Fruit fly (Drosophila melanogaster) whole organism, embryonic: Measurements from ENCODE around the gene CG17329.

Source experiments
- Antp ChIP-seq: fragments of 200-800 bp; sonication (Bioruptor generic); optimal IDR thresholded peaks from 3 replicates; lab custom pipeline; 2016; ENCODE audit warnings: missing biosample characterization, missing genetic modification characterization
- Asciz ChIP-seq: fragments of 200-800 bp; sonication (Bioruptor generic); optimal IDR thresholded peaks from 2 replicates; lab custom pipeline; 2017; ENCODE audit warnings: missing biosample characterization, mild to moderate bottlenecking, missing genetic modification characterization, missing genetic modification reagents
- Bdp1 ChIP-seq: fragments of 200-800 bp; sonication (Bioruptor generic); optimal IDR thresholded peaks from 3 replicates; lab custom pipeline; 2016; ENCODE audit warnings: missing biosample characterization, missing genetic modification characterization
- CG10147 ChIP-seq: fragments of 200-800 bp; sonication (Bioruptor generic); optimal IDR thresholded peaks from 2 replicates; lab custom pipeline; 2019; ENCODE audit warnings: missing biosample characterization, mild to moderate bottlenecking, missing genetic modification characterization, moderate library complexity
- CG12391 ChIP-seq: fragments of 200-800 bp; sonication (Bioruptor generic); optimal IDR thresholded peaks from 3 replicates; lab custom pipeline; 2018; ENCODE audit warnings: missing biosample characterization, mild to moderate bottlenecking, missing genetic modification characterization, moderate library complexity
- CG14860 ChIP-seq: fragments of 200-800 bp; sonication (Bioruptor generic); IDR thresholded peaks from 3 replicates; pipeline ENCODE4 v1.3.6; 2022; ENCODE audit warnings: missing biosample characterization, missing genetic modification characterization; ENCODE audit not compliant: partially characterized antibody
- CG15514 ChIP-seq: fragments of 200-800 bp; sonication (Bioruptor generic); optimal IDR thresholded peaks from 3 replicates; lab custom pipeline; 2017; ENCODE audit warnings: missing biosample characterization, missing genetic modification characterization, mild to moderate bottlenecking, moderate library complexity, missing genetic modification reagents
- CG1602 ChIP-seq: fragments of 200-800 bp; sonication (Bioruptor generic); optimal IDR thresholded peaks from 3 replicates; lab custom pipeline; 2016; ENCODE audit warnings: missing biosample characterization, missing genetic modification characterization
- CG2199 ChIP-seq: fragments of 200-800 bp; sonication (Bioruptor generic); IDR thresholded peaks from 3 replicates; pipeline ENCODE4 v1.3.6; 2022; ENCODE audit warnings: missing biosample characterization, missing genetic modification characterization
- CG2678 ChIP-seq: fragments of 200-800 bp; sonication (Bioruptor generic); optimal IDR thresholded peaks from 3 replicates; lab custom pipeline; 2019; ENCODE audit warnings: missing biosample characterization, mild to moderate bottlenecking, missing genetic modification characterization, moderate library complexity
- CG34376 ChIP-seq: fragments of 200-800 bp; sonication (Bioruptor generic); optimal IDR thresholded peaks from 2 replicates; lab custom pipeline; 2018; ENCODE audit warnings: missing biosample characterization, mild to moderate bottlenecking, missing genetic modification characterization
- CG4707 ChIP-seq: fragments of 200-800 bp; sonication (Bioruptor generic); optimal IDR thresholded peaks from 2 replicates; lab custom pipeline; 2018; ENCODE audit warnings: missing biosample characterization, mild to moderate bottlenecking, missing genetic modification characterization, moderate library complexity
- CG4820 ChIP-seq: fragments of 200-800 bp; sonication (Bioruptor generic); optimal IDR thresholded peaks from 3 replicates; lab custom pipeline; 2016; ENCODE audit warnings: missing biosample characterization, missing genetic modification characterization
- CG4854 ChIP-seq: fragments of 200-800 bp; sonication (Bioruptor generic); optimal IDR thresholded peaks from 2 replicates; lab custom pipeline; 2016; ENCODE audit warnings: missing biosample characterization, missing genetic modification characterization, inconsistent platforms
- CG6272 ChIP-seq: fragments of 200-800 bp; sonication (Bioruptor generic); IDR thresholded peaks from 2 replicates; pipeline ENCODE4 v1.3.6; 2022; ENCODE audit warnings: missing biosample characterization, missing genetic modification characterization
- CG6791 ChIP-seq: fragments of 200-800 bp; sonication (Bioruptor generic); IDR thresholded peaks from 3 replicates; pipeline ENCODE4 v1.3.6; 2022; ENCODE audit warnings: missing biosample characterization, missing genetic modification characterization; ENCODE audit not compliant: partially characterized antibody
- CG8359 ChIP-seq: fragments of 200-800 bp; sonication (Bioruptor generic); optimal IDR thresholded peaks from 2 replicates; lab custom pipeline; 2017; ENCODE audit warnings: missing biosample characterization, mild to moderate bottlenecking, missing genetic modification characterization, borderline replicate concordance
- CHES-1-like ChIP-seq: fragments of 200-800 bp; sonication (Bioruptor generic); optimal IDR thresholded peaks from 2 replicates; lab custom pipeline; 2016; ENCODE audit warnings: missing biosample characterization, missing genetic modification characterization
- Dek ChIP-seq: fragments of 200-800 bp; sonication (Bioruptor generic); optimal IDR thresholded peaks from 3 replicates; lab custom pipeline; 2019; ENCODE audit warnings: missing biosample characterization, mild to moderate bottlenecking, missing genetic modification characterization, moderate library complexity
- Dip3 ChIP-seq: fragments of 200-800 bp; sonication (Bioruptor generic); optimal IDR thresholded peaks from 3 replicates; lab custom pipeline; 2016; ENCODE audit warnings: missing biosample characterization, missing genetic modification characterization
- GATAe ChIP-seq: fragments of 200-800 bp; sonication (Bioruptor generic); conservative IDR thresholded peaks from 2 replicates; pipeline ENCODE4 v1.3.6; 2022; ENCODE audit warnings: missing biosample characterization, missing genetic modification characterization
- HLH54F ChIP-seq: fragments of 200-800 bp; sonication (Bioruptor generic); optimal IDR thresholded peaks from 3 replicates; lab custom pipeline; 2016; ENCODE audit warnings: missing biosample characterization, missing genetic modification characterization
- Hmr ChIP-seq: fragments of 200-800 bp; sonication (Bioruptor generic); optimal IDR thresholded peaks from 3 replicates; lab custom pipeline; 2017; ENCODE audit warnings: mild to moderate bottlenecking, missing biosample characterization, missing genetic modification reagents, missing genetic modification characterization
- MTF-1 ChIP-seq: fragments of 200-800 bp; sonication (Bioruptor generic); optimal IDR thresholded peaks from 2 replicates; lab custom pipeline; 2018; ENCODE audit warnings: missing biosample characterization, mild to moderate bottlenecking, missing genetic modification characterization, borderline replicate concordance
- Max ChIP-seq: fragments of 200-800 bp; sonication (Bioruptor generic); optimal IDR thresholded peaks from 2 replicates; lab custom pipeline; 2016; ENCODE audit warnings: missing biosample characterization, mild to moderate bottlenecking, missing genetic modification characterization
- Rx ChIP-seq: fragments of 200-800 bp; sonication (Bioruptor generic); IDR thresholded peaks from 2 replicates; pipeline ENCODE4 v1.3.6; 2022; ENCODE audit warnings: missing biosample characterization, missing genetic modification characterization
- Side ChIP-seq: fragments of 200-800 bp; sonication (Bioruptor generic); optimal IDR thresholded peaks from 2 replicates; lab custom pipeline; 2016; ENCODE audit warnings: missing biosample characterization, missing genetic modification characterization
- Sin3A ChIP-seq: fragments of >200 bp; optimal IDR thresholded peaks from 2 replicates; lab custom pipeline; 2018
- btn ChIP-seq: fragments of 200-800 bp; sonication (Bioruptor generic); optimal IDR thresholded peaks from 2 replicates; lab custom pipeline; 2016; ENCODE audit warnings: missing biosample characterization, missing genetic modification characterization
- corto ChIP-seq: fragments of 200-800 bp; sonication (Bioruptor generic); optimal IDR thresholded peaks from 2 replicates; lab custom pipeline; 2016; ENCODE audit warnings: missing biosample characterization, mild to moderate bottlenecking, missing genetic modification characterization, moderate library complexity
- croc ChIP-seq: fragments of 200-800 bp; sonication (Bioruptor generic); conservative IDR thresholded peaks from 3 replicates; pipeline ENCODE4 v1.3.6; 2022; ENCODE audit warnings: missing biosample characterization, missing genetic modification characterization
- crp ChIP-seq, 2 experiments: fragments of 200-800 bp; sonication (Bioruptor generic); optimal IDR thresholded peaks; 2 replicates in 1 of 2; 3 replicates in 1 of 2; lab custom pipeline; 2017; ENCODE audit warnings: missing biosample characterization in 2 of 2, missing genetic modification characterization in 2 of 2, mild to moderate bottlenecking in 1 of 2, moderate library complexity in 1 of 2
- da ChIP-seq: fragments of 200-800 bp; sonication (Bioruptor generic); optimal IDR thresholded peaks from 2 replicates; lab custom pipeline; 2016; ENCODE audit warnings: missing biosample characterization, missing genetic modification characterization
- dpn ChIP-seq, 2 experiments: fragments of 200-800 bp; sonication (Bioruptor generic); optimal IDR thresholded peaks; 3 replicates each; lab custom pipeline; 2016; ENCODE audit warnings: missing biosample characterization in 2 of 2, missing genetic modification characterization in 2 of 2
- emc ChIP-seq: fragments of 200-800 bp; sonication (Bioruptor generic); optimal IDR thresholded peaks from 2 replicates; lab custom pipeline; 2016; ENCODE audit warnings: missing biosample characterization, missing genetic modification characterization
- gsb-n ChIP-seq: fragments of 200-800 bp; sonication (Bioruptor generic); optimal IDR thresholded peaks from 3 replicates; lab custom pipeline; 2018; ENCODE audit warnings: missing biosample characterization, mild to moderate bottlenecking, missing genetic modification characterization
- ken ChIP-seq: fragments of 200-800 bp; sonication (Bioruptor generic); IDR thresholded peaks from 3 replicates; pipeline ENCODE4 v1.3.6; 2022; ENCODE audit warnings: missing biosample characterization, missing genetic modification characterization
- lov ChIP-seq, 2 experiments: fragments of 200-800 bp in 1 of 2; fragments of >200 bp in 1 of 2; sonication (Bioruptor generic) in 1 of 2; IDR thresholded peaks in 1 of 2; optimal IDR thresholded peaks in 1 of 2; 2 replicates in 1 of 2; 3 replicates in 1 of 2; pipeline versions ENCODE4 v1.3.6 to Lab custom; 2017 to 2022; ENCODE audit warnings: missing biosample characterization in 1 of 2, missing genetic modification characterization in 1 of 2
- luna ChIP-seq: fragments of 200-800 bp; sonication (Bioruptor generic); optimal IDR thresholded peaks from 2 replicates; lab custom pipeline; 2016; ENCODE audit warnings: missing biosample characterization, missing genetic modification characterization
- nau ChIP-seq: fragments of 200-800 bp; sonication (Bioruptor generic); optimal IDR thresholded peaks from 3 replicates; lab custom pipeline; 2017; ENCODE audit warnings: missing biosample characterization, mild to moderate bottlenecking, missing genetic modification characterization, missing genetic modification reagents
- odd ChIP-seq: fragments of 200-800 bp; sonication (Bioruptor generic); optimal IDR thresholded peaks from 2 replicates; lab custom pipeline; 2017; ENCODE audit warnings: missing biosample characterization, mild to moderate bottlenecking, missing genetic modification characterization
- org-1 ChIP-seq: fragments of 200-800 bp; sonication (Bioruptor generic); optimal IDR thresholded peaks from 2 replicates; lab custom pipeline; 2017; ENCODE audit warnings: missing biosample characterization, missing genetic modification characterization
- pita ChIP-seq: fragments of 200-800 bp; sonication (Bioruptor generic); optimal IDR thresholded peaks from 2 replicates; lab custom pipeline; 2017; ENCODE audit warnings: missing biosample characterization, mild to moderate bottlenecking, missing genetic modification characterization
- sd ChIP-seq: fragments of 200-800 bp; sonication (Bioruptor generic); optimal IDR thresholded peaks from 3 replicates; lab custom pipeline; 2018; ENCODE audit warnings: missing biosample characterization, mild to moderate bottlenecking, missing genetic modification characterization, moderate library complexity
- unc-4 ChIP-seq: fragments of 200-800 bp; sonication (Bioruptor generic); IDR thresholded peaks from 2 replicates; pipeline ENCODE4 v1.3.6; 2022; ENCODE audit warnings: missing biosample characterization, missing genetic modification characterization; ENCODE audit not compliant: partially characterized antibody
- wek ChIP-seq: fragments of 200-800 bp; sonication (Bioruptor generic); optimal IDR thresholded peaks from 3 replicates; lab custom pipeline; 2018; ENCODE audit warnings: missing biosample characterization, mild to moderate bottlenecking, missing genetic modification characterization, moderate library complexity
- zen2 ChIP-seq: fragments of 200-800 bp; sonication (Bioruptor generic); IDR thresholded peaks from 3 replicates; pipeline ENCODE4 v1.3.6; 2022; ENCODE audit warnings: missing biosample characterization, missing genetic modification characterization; ENCODE audit not compliant: partially characterized antibody

Gene CG17329

DNA sequence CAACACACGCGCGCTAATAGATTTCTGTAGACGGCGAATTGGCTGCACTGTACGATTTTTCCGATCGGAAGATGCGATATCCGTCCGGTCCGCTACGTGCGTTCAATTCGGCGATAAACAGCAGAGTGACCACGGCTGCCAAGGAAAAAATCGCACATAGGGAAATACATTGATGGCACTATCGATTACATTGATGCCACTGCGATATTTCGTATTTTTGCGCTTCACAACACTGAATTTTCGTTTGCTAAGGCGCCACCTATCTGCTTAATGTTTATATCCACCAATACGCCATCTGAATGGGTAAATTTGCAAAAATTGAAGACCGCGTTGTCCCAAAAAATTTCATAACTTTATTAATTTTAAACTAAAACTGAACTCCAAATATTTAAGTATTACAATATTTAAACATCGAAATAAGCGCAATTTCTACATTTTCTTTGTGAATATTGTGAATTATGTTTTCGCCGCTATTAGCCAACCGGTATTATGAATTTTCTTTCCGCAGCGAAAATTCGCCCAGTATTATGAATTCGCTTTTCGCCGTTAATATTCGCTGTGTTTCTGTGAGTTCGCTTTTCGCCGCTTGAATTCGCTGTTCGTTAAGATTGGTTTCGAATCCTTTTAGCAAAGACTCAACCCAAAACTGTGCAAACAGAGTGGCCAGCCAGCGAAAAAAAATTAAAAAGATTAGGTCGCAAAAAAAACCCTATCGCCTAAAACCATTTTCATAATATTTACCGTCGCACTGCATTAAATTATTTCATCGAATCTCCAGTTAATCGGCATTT is 3.3 kb upstream of the CG17329 start, which contains the start of the genes crp and pkaap (continued):
- TF ChIP-seq CG4707 (GFP tag; lab: Kevin White, UChicago) (peak; percentile 23), Rx (no peak), CG10147 (GFP tag; lab: Kevin White, UChicago) (peak; percentile 42), nau (GFP tag; lab: Kevin White, UChicago) (no peak), Bdp1 (GFP tag; lab: Kevin White, UChicago) (peak; percentile 82), org-1 (GFP tag; lab: Kevin White, UChicago) (peak; percentile 29), da (GFP tag; lab: Kevin White, UChicago) (peak; percentile 65), emc (GFP tag; lab: Kevin White, UChicago) (peak; percentile 82), Sin3A (lab: Kevin White, UChicago) (peak; percentile 72), CG1602 (peak; percentile 85), dpn (GFP tag; optimal IDR thresholded peaks at IDR 0.05; lab: Kevin White, UChicago) (peak; percentile 91), unc-4 (GFP tag; lab: Robert Waterston, UW) (no peak), lov (optimal IDR thresholded peaks at IDR 0.05; lab: Kevin White, UChicago) (no peak), lov (GFP tag; IDR thresholded peaks at IDR 0.05; lab: Robert Waterston, UW) (no peak), MTF-1 (GFP tag; lab: Kevin White, UChicago) (peak; percentile 82), CG14860 (GFP tag; lab: Robert Waterston, UW) (no peak), wek (GFP tag; lab: Kevin White, UChicago) (peak; percentile 41), btn (peak; percentile 77), CG2199 (GFP tag; lab: Robert Waterston, UW) (no peak), Asciz (peak; percentile 66), corto (GFP tag; lab: Kevin White, UChicago) (peak; percentile 91), HLH54F (GFP tag; lab: Kevin White, UChicago) (peak; percentile 89), CG15514 (GFP tag; lab: Kevin White, UChicago) (peak; percentile 73), CG8359 (peak; percentile 26), luna (GFP tag; lab: Kevin White, UChicago) (peak; percentile 36), CG6791 (GFP tag; lab: Robert Waterston, UW) (no peak), CHES-1-like (GFP tag; lab: Kevin White, UChicago) (peak; percentile 91), gsb-n (tag; lab: Kevin White, UChicago) (peak; percentile 52), CG12391 (tag; lab: Kevin White, UChicago) (peak; percentile 70), sd (tag; lab: Kevin White, UChicago) (peak; percentile 39), Hmr (GFP tag; lab: Kevin White, UChicago) (peak; percentile 91), croc (GFP tag; lab: Robert Waterston, UW) (peak; percentile 26; the same call in 1 of the 3 replicates), Max (peak; percentile 86), Dip3 (GFP tag; lab: Kevin White, UChicago) (peak; percentile 77), pita (GFP tag; lab: Kevin White, UChicago) (peak; percentile 98), crp (GFP tag; optimal IDR thresholded peaks at IDR 0.05; lab: Kevin White, UChicago) (peak; percentile 2 to 78), zen2 (GFP tag; lab: Robert Waterston, UW) (no peak), GATAe (GFP tag; lab: Robert Waterston, UW) (no peak), CG34376 (GFP tag; lab: Kevin White, UChicago) (peak; percentile 52), odd (peak; percentile 19), CG2678 (tag; lab: Kevin White, UChicago) (no peak), CG4854 (GFP tag; lab: Kevin White, UChicago) (peak; percentile 86), Dek (tag; lab: Kevin White, UChicago) (peak; percentile 75), ken (no peak), Side (GFP tag; lab: Kevin White, UChicago) (peak; percentile 82), CG4820 (GFP tag; lab: Kevin White, UChicago) (peak; percentile 76), CG6272 (GFP tag; lab: Robert Waterston, UW) (peak; percentile 74), Antp (GFP tag; lab: Kevin White, UChicago) (peak; percentile 94)
